Worm (Caenorhabditis elegans) whole organism, L1 larva: ENCODE measurements around the gene cdh-5.
A peak's percentile ranks its signal among the peaks of the same experiment; 100 is the strongest.

Experiments
- C04F5.9 ChIP-seq: sonication (generic microtip); optimal IDR thresholded peaks from 2 replicates; lab custom pipeline; 2016; ENCODE audit warnings: missing genetic modification characterization, missing compliant biosample characterization
- C16A3.4 ChIP-seq: fragments of 150-350 bp; optimal IDR thresholded peaks from 2 replicates; lab custom pipeline; 2014; ENCODE audit warnings: missing biosample characterization, missing genetic modification characterization
- C34B4.2 ChIP-seq: sonication (generic microtip); optimal IDR thresholded peaks from 2 replicates; lab custom pipeline; 2017; ENCODE audit warnings: mild to moderate bottlenecking, missing genetic modification characterization, missing compliant biosample characterization
- F16B12.6 ChIP-seq: fragments of 150-350 bp; optimal IDR thresholded peaks from 2 replicates; lab custom pipeline; 2014; ENCODE audit warnings: missing biosample characterization, missing genetic modification characterization
- Y116A8C.19 ChIP-seq: sonication (generic microtip); optimal IDR thresholded peaks from 2 replicates; lab custom pipeline; 2016; ENCODE audit warnings: missing compliant biosample characterization, missing genetic modification characterization, borderline replicate concordance
- blmp-1 ChIP-seq: fragments of 150-350 bp; optimal IDR thresholded peaks from 2 replicates; lab custom pipeline; 2014; ENCODE audit warnings: missing biosample characterization, missing genetic modification characterization
- ceh-63 ChIP-seq: fragments of 200-800 bp; sonication (Bioruptor generic); optimal IDR thresholded peaks from 2 replicates; lab custom pipeline; 2018; ENCODE audit warnings: mild to moderate bottlenecking, missing genetic modification characterization, missing compliant biosample characterization
- ceh-82 ChIP-seq, 3 experiments: fragments of 150-350 bp in 1 of 3; sonication (generic microtip) in 2 of 3; optimal IDR thresholded peaks; 2 replicates each; lab custom pipeline; 2014 to 2017; ENCODE audit warnings: missing biosample characterization in 3 of 3, missing genetic modification characterization in 3 of 3
- dpl-1 ChIP-seq, 3 experiments: fragments of 150-350 bp in 2 of 3; sonication (generic microtip) in 1 of 3; optimal IDR thresholded peaks; 2 replicates each; lab custom pipeline; 2014 to 2017; ENCODE audit warnings: missing biosample characterization in 3 of 3, missing genetic modification characterization in 3 of 3, missing genetic modification reagents in 3 of 3
- efl-1 ChIP-seq, 4 experiments: fragments of 150-350 bp; optimal IDR thresholded peaks in 3 of 4; peaks in 1 of 4; 1 replicate in 1 of 4; 2 replicates in 3 of 4; lab custom pipeline; 2014; ENCODE audit warnings: missing biosample characterization in 2 of 4, missing genetic modification characterization in 2 of 4, missing genetic modification reagents in 2 of 4
- egl-13 ChIP-seq: sonication (generic microtip); optimal IDR thresholded peaks from 2 replicates; lab custom pipeline; 2016; ENCODE audit warnings: missing genotype, missing genetic modification reagents, missing genetic modification characterization, missing compliant biosample characterization
- fkh-10 ChIP-seq: sonication (generic microtip); optimal IDR thresholded peaks from 2 replicates; lab custom pipeline; 2017; ENCODE audit warnings: missing biosample characterization, missing genetic modification reagents, missing genetic modification characterization
- fkh-4 ChIP-seq: sonication (generic microtip); optimal IDR thresholded peaks from 2 replicates; lab custom pipeline; 2016; ENCODE audit warnings: missing compliant biosample characterization, missing genetic modification characterization, borderline replicate concordance
- fkh-8 ChIP-seq: sonication (generic microtip); optimal IDR thresholded peaks from 2 replicates; lab custom pipeline; 2016; ENCODE audit warnings: mild to moderate bottlenecking, missing genetic modification characterization, missing compliant biosample characterization
- fos-1 ChIP-seq: fragments of 150-350 bp; optimal IDR thresholded peaks from 2 replicates; lab custom pipeline; 2014; ENCODE audit warnings: missing biosample characterization, missing genetic modification characterization
- lin-13 ChIP-seq: fragments of 150-350 bp; optimal IDR thresholded peaks from 2 replicates; lab custom pipeline; 2014; ENCODE audit warnings: missing biosample characterization, missing genetic modification reagents, missing genetic modification characterization
- lin-15B ChIP-seq: fragments of 150-350 bp; sonication (generic microtip); optimal IDR thresholded peaks from 3 replicates; lab custom pipeline; 2014; ENCODE audit warnings: missing biosample characterization, missing genetic modification characterization
- lin-35 ChIP-seq, 2 experiments: fragments of 150-350 bp; optimal IDR thresholded peaks; 2 replicates each; lab custom pipeline; 2014; ENCODE audit warnings: missing biosample characterization in 2 of 2, missing genetic modification characterization in 2 of 2, missing genetic modification reagents in 2 of 2
- lsy-2 ChIP-seq, 2 experiments: fragments of 150-350 bp; optimal IDR thresholded peaks; 2 replicates each; lab custom pipeline; 2014; ENCODE audit warnings: missing biosample characterization in 2 of 2, missing genetic modification characterization in 2 of 2
- mep-1 ChIP-seq: fragments of 150-350 bp; optimal IDR thresholded peaks from 2 replicates; lab custom pipeline; 2014; ENCODE audit warnings: missing biosample characterization, missing genetic modification characterization
- nhr-20 ChIP-seq: sonication (generic microtip); optimal IDR thresholded peaks from 2 replicates; lab custom pipeline; 2016; ENCODE audit warnings: mild to moderate bottlenecking, missing genetic modification characterization, missing compliant biosample characterization
- nhr-237 ChIP-seq: fragments of 150-350 bp; optimal IDR thresholded peaks from 2 replicates; lab custom pipeline; 2014; ENCODE audit warnings: missing biosample characterization, missing genetic modification characterization
- nhr-47 ChIP-seq: sonication (generic microtip); optimal IDR thresholded peaks from 2 replicates; lab custom pipeline; 2016; ENCODE audit warnings: mild to moderate bottlenecking, missing genetic modification characterization, moderate library complexity, missing compliant biosample characterization
- nhr-71 ChIP-seq: sonication (generic microtip); optimal IDR thresholded peaks from 2 replicates; lab custom pipeline; 2016; ENCODE audit warnings: mild to moderate bottlenecking, missing genetic modification characterization, moderate library complexity, missing compliant biosample characterization
- nhr-85 ChIP-seq: sonication (generic microtip); peaks from one replicate; lab custom pipeline; 2016; ENCODE audit warnings: missing genetic modification characterization, inconsistent platforms, missing compliant biosample characterization
- rnt-1 ChIP-seq: sonication (generic microtip); optimal IDR thresholded peaks from 2 replicates; lab custom pipeline; 2016; ENCODE audit warnings: mild to moderate bottlenecking, missing genetic modification characterization, moderate library complexity, missing compliant biosample characterization
- skn-1 ChIP-seq: fragments of 150-350 bp; optimal IDR thresholded peaks from 2 replicates; lab custom pipeline; 2014; ENCODE audit warnings: missing biosample characterization, missing genetic modification characterization
- snu-23 ChIP-seq: sonication (generic microtip); optimal IDR thresholded peaks from 2 replicates; lab custom pipeline; 2016; ENCODE audit warnings: missing genetic modification characterization, missing compliant biosample characterization
- swsn-7 ChIP-seq: sonication (generic microtip); optimal IDR thresholded peaks from 2 replicates; lab custom pipeline; 2016; ENCODE audit warnings: missing genetic modification characterization, missing compliant biosample characterization
- tlp-1 ChIP-seq: fragments of 150-350 bp; optimal IDR thresholded peaks from 2 replicates; lab custom pipeline; 2014; ENCODE audit warnings: missing biosample characterization, missing genetic modification characterization
- unc-130 ChIP-seq: fragments of 150-350 bp; optimal IDR thresholded peaks from 2 replicates; lab custom pipeline; 2017; ENCODE audit warnings: missing biosample characterization, missing genetic modification characterization, inconsistent platforms
- unc-62 ChIP-seq: fragments of 150-350 bp; optimal IDR thresholded peaks from 2 replicates; lab custom pipeline; 2014; ENCODE audit warnings: missing biosample characterization, missing genetic modification reagents, missing genetic modification characterization
- unc-98 ChIP-seq: fragments of 200-800 bp; sonication (Bioruptor generic); IDR thresholded peaks from 2 replicates; pipeline ENCODE4 v1.3.6; 2022; ENCODE audit warnings: missing genetic modification characterization, missing compliant biosample characterization
- vab-15 ChIP-seq: sonication (generic microtip); optimal IDR thresholded peaks from 2 replicates; lab custom pipeline; 2017; ENCODE audit warnings: missing genotype, mild to moderate bottlenecking, missing genetic modification characterization, missing compliant biosample characterization
- xbp-1 ChIP-seq: sonication (generic microtip); optimal IDR thresholded peaks from 2 replicates; lab custom pipeline; 2016; ENCODE audit warnings: missing genetic modification characterization, missing compliant biosample characterization

The cdh-5 gene

DNA sequence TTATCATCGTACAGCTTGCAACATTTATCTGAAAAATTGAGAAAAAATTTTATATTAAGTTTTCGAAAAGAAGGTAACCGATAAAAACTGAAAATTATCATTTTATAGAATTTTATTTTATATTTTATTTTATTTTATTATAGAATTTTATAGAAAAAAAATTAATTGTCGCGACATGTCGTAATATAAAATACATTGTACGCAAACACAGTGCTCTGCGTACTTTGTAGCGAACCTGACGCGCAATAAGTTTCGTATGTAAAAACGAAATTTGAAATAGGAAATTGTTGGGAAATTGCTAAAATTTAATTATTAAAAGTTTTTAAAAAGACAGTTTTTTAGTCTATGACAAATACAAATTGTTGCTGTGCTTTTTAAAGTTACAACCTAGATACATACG, 22.8 kb downstream of the cdh-5 start, which contains the start of the genes hst-1 and ints-6:
TSS of gene hst-1 (minus strand) at position 28 of the 400 bp plus-strand sequence.
TSS of gene ints-6 (plus strand) at position 260 of the 400 bp plus-strand sequence.
- TF ChIP-seq rnt-1 (tag; lab: Kevin White, UChicago), result no peak
- peak; percentile 14 to 35 for TF ChIP-seq efl-1 (optimal IDR thresholded peaks at IDR 0.05; lab: Kevin White, UChicago)
- TF ChIP-seq efl-1 (GFP tag; optimal IDR thresholded peaks at IDR 0.05 in 1 of 2; lab: Kevin White, UChicago), result peak; percentile 40 to 88
- TF ChIP-seq C04F5.9, result no peak
- peak; percentile 46 for TF ChIP-seq snu-23 (GFP tag; lab: Kevin White, UChicago)
- TF ChIP-seq blmp-1, result peak; percentile 4
- TF ChIP-seq ceh-63 (GFP tag; lab: Kevin White, UChicago), result no peak
- TF ChIP-seq mep-1 (tag; lab: Kevin White, UChicago), result peak; percentile 51
- TF ChIP-seq skn-1 (tag; lab: Kevin White, UChicago), result peak; percentile 41
- no peak for TF ChIP-seq unc-130
- no peak for TF ChIP-seq fkh-4 (tag; lab: Kevin White, UChicago)
- TF ChIP-seq ceh-82 (tag; optimal IDR thresholded peaks at IDR 0.05; lab: Kevin White, UChicago), result no peak
- peak; percentile 9 for TF ChIP-seq swsn-7 (tag; lab: Kevin White, UChicago)
- TF ChIP-seq lin-35 (GFP tag; optimal IDR thresholded peaks at IDR 0.05; lab: Kevin White, UChicago), result peak in 1 of 2 experiments; percentile 29
- TF ChIP-seq xbp-1 (tag; lab: Kevin White, UChicago), result peak; percentile 28
- TF ChIP-seq dpl-1 (GFP tag; optimal IDR thresholded peaks at IDR 0.05; lab: Kevin White, UChicago), result peak in 2 of 3 experiments; percentile 27 to 56
- TF ChIP-seq nhr-71 (tag; lab: Kevin White, UChicago), result peak; percentile 38
- peak; percentile 32 for TF ChIP-seq nhr-47 (tag; lab: Kevin White, UChicago)
- peak; percentile 76 for TF ChIP-seq F16B12.6 (tag; lab: Kevin White, UChicago)
- TF ChIP-seq nhr-85, result no peak
- peak; percentile 21 for TF ChIP-seq nhr-20
- peak; percentile 16 for TF ChIP-seq C16A3.4 (tag; lab: Kevin White, UChicago)
- TF ChIP-seq lsy-2 (tag; optimal IDR thresholded peaks at IDR 0.05; lab: Kevin White, UChicago), result peak; percentile 40 to 56

DNA sequence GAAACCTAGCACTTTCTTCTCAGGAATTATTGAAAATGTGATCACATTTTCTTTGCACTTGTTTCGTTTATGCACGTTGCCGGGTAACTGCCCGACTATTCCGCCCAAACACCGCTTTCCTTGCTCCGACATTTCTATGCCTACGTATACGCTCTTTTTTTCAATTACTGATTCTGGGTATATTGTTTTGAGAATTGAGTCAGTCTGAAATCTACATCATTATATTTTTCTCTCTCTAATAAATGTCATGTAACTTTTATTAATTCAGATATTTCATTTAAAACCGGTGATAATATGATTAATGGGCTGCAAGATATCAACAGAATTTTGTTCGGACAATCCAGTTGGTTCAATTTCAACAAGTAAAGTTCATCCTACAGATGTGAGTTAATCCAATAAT, 28.7 kb downstream of the cdh-5 start, which contains the start of gene ttll-11:
TSS of gene ttll-11 (plus strand) at position 301 of the 400 bp plus-strand sequence.
- TF ChIP-seq fkh-8 (tag; lab: Kevin White, UChicago) (peak; percentile 76), nhr-237 (tag; lab: Kevin White, UChicago) (no peak), fos-1 (tag; lab: Kevin White, UChicago) (no peak), swsn-7 (tag; lab: Kevin White, UChicago) (peak; percentile 5), nhr-71 (tag; lab: Kevin White, UChicago) (peak; percentile 31)

DNA sequence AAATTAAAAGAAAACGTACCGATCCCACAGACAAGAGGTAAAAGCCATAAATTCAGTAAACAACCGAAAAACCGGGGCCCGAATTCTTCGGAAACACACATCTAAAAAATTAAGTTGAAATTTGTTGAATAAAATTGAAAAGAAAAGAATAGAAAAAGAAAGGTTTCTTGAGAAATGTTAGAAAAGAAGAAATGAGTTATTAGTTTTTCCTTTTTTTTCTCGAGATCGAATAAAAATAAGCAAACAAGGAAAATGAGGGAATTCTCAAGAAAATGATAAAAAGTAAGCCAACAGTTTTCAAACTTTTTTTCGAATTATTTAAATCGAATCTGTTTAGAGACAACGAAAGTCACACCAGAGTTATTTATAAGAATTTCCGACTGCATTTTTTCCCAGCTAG, 36.8 kb downstream of the cdh-5 start, which contains the start of gene H23L24.4:
TSS of gene H23L24.4 (minus strand) at position 101 of the 400 bp plus-strand sequence.
- TF ChIP-seq tlp-1 (tag; lab: Kevin White, UChicago) (no peak), lin-15B (tag; lab: Kevin White, UChicago) (no peak), F16B12.6 (tag; lab: Kevin White, UChicago) (no peak), Y116A8C.19 (tag; lab: Kevin White, UChicago) (no peak), C34B4.2 (no peak), lin-13 (GFP tag; lab: Kevin White, UChicago) (no peak), vab-15 (tag; lab: Kevin White, UChicago) (no peak), fkh-10 (no peak), egl-13 (tag; lab: Kevin White, UChicago) (no peak), unc-62 (GFP tag; lab: Kevin White, UChicago) (no peak), blmp-1 (no peak), nhr-237 (tag; lab: Kevin White, UChicago) (no peak), ceh-63 (GFP tag; lab: Kevin White, UChicago) (no peak), efl-1 (optimal IDR thresholded peaks at IDR 0.05; lab: Kevin White, UChicago) (no peak), efl-1 (GFP tag; optimal IDR thresholded peaks at IDR 0.05 in 1 of 2; lab: Kevin White, UChicago) (no peak), nhr-71 (tag; lab: Kevin White, UChicago) (no peak), unc-98 (GFP tag; lab: Robert Waterston, UW) (no peak), skn-1 (tag; lab: Kevin White, UChicago) (no peak)
